Fruit fly (Drosophila melanogaster) whole organism, embryonic: ENCODE measurements around the gene Hexo1.

Experiments
- B-H1 ChIP-seq: fragments of 200-800 bp; sonication (Bioruptor generic); IDR thresholded peaks from 3 replicates; pipeline ENCODE4 v1.3.6; 2022; ENCODE audit warnings: missing biosample characterization, missing genetic modification characterization
- CG10267 ChIP-seq: fragments of 200-800 bp; sonication (Bioruptor generic); optimal IDR thresholded peaks from 2 replicates; lab custom pipeline; 2018; ENCODE audit warnings: missing biosample characterization, mild to moderate bottlenecking, missing genetic modification characterization, moderate library complexity
- CG10979 ChIP-seq: fragments of 200-800 bp; sonication (Bioruptor generic); optimal IDR thresholded peaks from 2 replicates; lab custom pipeline; 2018; ENCODE audit warnings: missing biosample characterization, mild to moderate bottlenecking, missing genetic modification characterization, moderate library complexity
- CG11560 ChIP-seq: fragments of 200-800 bp; sonication (Bioruptor generic); IDR thresholded peaks from 3 replicates; pipeline ENCODE4 v1.3.6; 2022; ENCODE audit warnings: missing biosample characterization, missing genetic modification characterization
- CG12391 ChIP-seq: fragments of 200-800 bp; sonication (Bioruptor generic); optimal IDR thresholded peaks from 3 replicates; lab custom pipeline; 2018; ENCODE audit warnings: missing biosample characterization, mild to moderate bottlenecking, missing genetic modification characterization, moderate library complexity
- CG13123 ChIP-seq: fragments of 200-800 bp; sonication (Bioruptor generic); optimal IDR thresholded peaks from 2 replicates; lab custom pipeline; 2016; ENCODE audit warnings: missing biosample characterization, missing genetic modification characterization
- CG13296 ChIP-seq: fragments of 200-800 bp; sonication (Bioruptor generic); optimal IDR thresholded peaks from 3 replicates; lab custom pipeline; 2018; ENCODE audit warnings: missing biosample characterization, mild to moderate bottlenecking, missing genetic modification characterization
- CG13775 ChIP-seq: fragments of 200-800 bp; sonication (Bioruptor generic); optimal IDR thresholded peaks from 3 replicates; lab custom pipeline; 2017; ENCODE audit warnings: missing biosample characterization, mild to moderate bottlenecking, missing genetic modification characterization
- CG15011 ChIP-seq: fragments of 200-800 bp; sonication (Bioruptor generic); optimal IDR thresholded peaks from 3 replicates; lab custom pipeline; 2018; ENCODE audit warnings: missing biosample characterization, mild to moderate bottlenecking, missing genetic modification characterization
- CG16779 ChIP-seq: fragments of 200-800 bp; sonication (Bioruptor generic); IDR thresholded peaks from 2 replicates; pipeline ENCODE4 v1.3.6; 2022; ENCODE audit warnings: missing biosample characterization, missing genetic modification characterization
- CG4424 ChIP-seq: fragments of 200-800 bp; sonication (Bioruptor generic); optimal IDR thresholded peaks from 3 replicates; lab custom pipeline; 2016; ENCODE audit warnings: missing biosample characterization, missing genetic modification characterization
- CG5245 ChIP-seq: fragments of 200-800 bp; sonication (Bioruptor generic); optimal IDR thresholded peaks from 3 replicates; lab custom pipeline; 2016; ENCODE audit warnings: missing biosample characterization, missing genetic modification characterization
- CG6765 ChIP-seq: fragments of 200-800 bp; sonication (Bioruptor generic); optimal IDR thresholded peaks from 3 replicates; lab custom pipeline; 2017; ENCODE audit warnings: missing biosample characterization, mild to moderate bottlenecking, missing genetic modification characterization
- CG6791 ChIP-seq: fragments of 200-800 bp; sonication (Bioruptor generic); IDR thresholded peaks from 3 replicates; pipeline ENCODE4 v1.3.6; 2022; ENCODE audit warnings: missing biosample characterization, missing genetic modification characterization; ENCODE audit not compliant: partially characterized antibody
- CG7839 ChIP-seq: fragments of 200-800 bp; sonication (Bioruptor generic); optimal IDR thresholded peaks from 3 replicates; lab custom pipeline; 2018; ENCODE audit warnings: missing biosample characterization, mild to moderate bottlenecking, missing genetic modification characterization, moderate library complexity
- CG8281 ChIP-seq: fragments of 200-800 bp; sonication (Bioruptor generic); optimal IDR thresholded peaks from 2 replicates; lab custom pipeline; 2018; ENCODE audit warnings: missing biosample characterization, mild to moderate bottlenecking, missing genetic modification characterization, moderate library complexity
- CG9215 ChIP-seq: fragments of 200-800 bp; sonication (Bioruptor generic); IDR thresholded peaks from 2 replicates; pipeline ENCODE4 v1.3.6; 2022; ENCODE audit warnings: missing biosample characterization, missing genetic modification characterization
- CG9437 ChIP-seq: fragments of 200-800 bp; sonication (Bioruptor generic); optimal IDR thresholded peaks from 2 replicates; lab custom pipeline; 2018; ENCODE audit warnings: missing biosample characterization, mild to moderate bottlenecking, missing genetic modification characterization
- CG9727 ChIP-seq: fragments of 200-800 bp; sonication (Bioruptor generic); optimal IDR thresholded peaks from 3 replicates; lab custom pipeline; 2017; ENCODE audit warnings: missing biosample characterization, mild to moderate bottlenecking, missing genetic modification characterization
- CG9932 ChIP-seq: fragments of 200-800 bp; sonication (Bioruptor generic); IDR thresholded peaks from 2 replicates; pipeline ENCODE4 v1.3.6; 2022; ENCODE audit warnings: missing biosample characterization, missing genetic modification characterization
- Dip3 ChIP-seq: fragments of 200-800 bp; sonication (Bioruptor generic); optimal IDR thresholded peaks from 3 replicates; lab custom pipeline; 2016; ENCODE audit warnings: missing biosample characterization, missing genetic modification characterization
- Dll ChIP-seq: fragments of 200-800 bp; sonication (Bioruptor generic); IDR thresholded peaks from 4 replicates; pipeline ENCODE4 v1.3.6; 2022; ENCODE audit warnings: missing biosample characterization, missing genetic modification characterization; ENCODE audit not compliant: partially characterized antibody
- Doc3 ChIP-seq: fragments of 200-800 bp; sonication (Bioruptor generic); IDR thresholded peaks from 3 replicates; pipeline ENCODE4 v1.3.6; 2022; ENCODE audit warnings: missing biosample characterization, missing genetic modification characterization; ENCODE audit not compliant: partially characterized antibody
- Elba2 ChIP-seq: fragments of 200-800 bp; sonication (Bioruptor generic); optimal IDR thresholded peaks from 3 replicates; lab custom pipeline; 2016; ENCODE audit warnings: missing biosample characterization, missing genetic modification characterization
- H15 ChIP-seq: fragments of 200-800 bp; sonication (Bioruptor generic); IDR thresholded peaks from 3 replicates; pipeline ENCODE4 v1.3.6; 2022; ENCODE audit warnings: missing biosample characterization, missing genetic modification characterization
- Hey ChIP-seq: fragments of 200-800 bp; sonication (Bioruptor generic); optimal IDR thresholded peaks from 3 replicates; lab custom pipeline; 2018; ENCODE audit warnings: missing biosample characterization, mild to moderate bottlenecking, missing genetic modification characterization
- NFAT ChIP-seq: fragments of 200-800 bp; sonication (Bioruptor generic); IDR thresholded peaks from 2 replicates; pipeline ENCODE4 v1.3.6; 2022; ENCODE audit warnings: missing biosample characterization, missing genetic modification characterization
- Oli ChIP-seq: fragments of 200-800 bp; sonication (Bioruptor generic); optimal IDR thresholded peaks from 2 replicates; lab custom pipeline; 2018; ENCODE audit warnings: missing biosample characterization, mild to moderate bottlenecking, missing genetic modification characterization, moderate library complexity
- Spps ChIP-seq: fragments of 200-800 bp; sonication (Bioruptor generic); optimal IDR thresholded peaks from 2 replicates; lab custom pipeline; 2018; ENCODE audit warnings: missing biosample characterization, mild to moderate bottlenecking, missing genetic modification characterization
- Sry-β ChIP-seq: fragments of 200-800 bp; sonication (Bioruptor generic); optimal IDR thresholded peaks from 2 replicates; lab custom pipeline; 2018; ENCODE audit warnings: missing biosample characterization, mild to moderate bottlenecking, missing genetic modification characterization, moderate library complexity
- Sry-δ ChIP-seq: fragments of 200-800 bp; sonication (Bioruptor generic); optimal IDR thresholded peaks from 2 replicates; lab custom pipeline; 2016; ENCODE audit warnings: missing biosample characterization, missing genetic modification characterization
- Taf1 ChIP-seq: fragments of 200-800 bp; sonication (Bioruptor generic); IDR thresholded peaks from 2 replicates; pipeline ENCODE4 v1.3.6; 2022; ENCODE audit warnings: missing biosample characterization, missing genetic modification characterization
- croc ChIP-seq: fragments of 200-800 bp; sonication (Bioruptor generic); conservative IDR thresholded peaks from 3 replicates; pipeline ENCODE4 v1.3.6; 2022; ENCODE audit warnings: missing biosample characterization, missing genetic modification characterization
- crp ChIP-seq, 2 experiments: fragments of 200-800 bp; sonication (Bioruptor generic); optimal IDR thresholded peaks; 2 replicates in 1 of 2; 3 replicates in 1 of 2; lab custom pipeline; 2017; ENCODE audit warnings: missing biosample characterization in 2 of 2, missing genetic modification characterization in 2 of 2, mild to moderate bottlenecking in 1 of 2, moderate library complexity in 1 of 2
- dati ChIP-seq: fragments of 200-800 bp; sonication (Bioruptor generic); IDR thresholded peaks from 2 replicates; pipeline ENCODE4 v1.3.6; 2022; ENCODE audit warnings: missing biosample characterization, missing genetic modification characterization
- dmrt99B ChIP-seq: fragments of 200-800 bp; sonication (Bioruptor generic); optimal IDR thresholded peaks from 2 replicates; lab custom pipeline; 2018; ENCODE audit warnings: missing biosample characterization, mild to moderate bottlenecking, missing genetic modification characterization, moderate library complexity
- ftz-f1 ChIP-seq: fragments of 200-800 bp; sonication (Bioruptor generic); optimal IDR thresholded peaks from 2 replicates; lab custom pipeline; 2016; ENCODE audit warnings: missing biosample characterization, missing genetic modification characterization
- gcm2 ChIP-seq: fragments of 200-800 bp; sonication (Bioruptor generic); optimal IDR thresholded peaks from 2 replicates; lab custom pipeline; 2016; ENCODE audit warnings: missing biosample characterization, missing genetic modification characterization
- gfzf ChIP-seq: fragments of 200-800 bp; sonication (Bioruptor generic); optimal IDR thresholded peaks from 2 replicates; lab custom pipeline; 2016; ENCODE audit warnings: missing biosample characterization, mild to moderate bottlenecking, missing genetic modification characterization, moderate library complexity
- ham ChIP-seq: fragments of 200-800 bp; sonication (Bioruptor generic); IDR thresholded peaks from 2 replicates; pipeline ENCODE4 v1.3.6; 2022; ENCODE audit warnings: missing biosample characterization, missing genetic modification characterization
- hth ChIP-seq: fragments of >200 bp; optimal IDR thresholded peaks from 2 replicates; lab custom pipeline; 2017; ENCODE audit warnings: inconsistent platforms
- inv ChIP-seq: fragments of 200-800 bp; sonication (Bioruptor generic); IDR thresholded peaks from 2 replicates; pipeline ENCODE4 v1.3.6; 2022; ENCODE audit warnings: missing biosample characterization, missing genetic modification characterization; ENCODE audit not compliant: partially characterized antibody
- luna ChIP-seq: fragments of 200-800 bp; sonication (Bioruptor generic); optimal IDR thresholded peaks from 2 replicates; lab custom pipeline; 2016; ENCODE audit warnings: missing biosample characterization, missing genetic modification characterization
- peb ChIP-seq: fragments of 200-800 bp; sonication (Bioruptor generic); IDR thresholded peaks from 2 replicates; pipeline ENCODE4 v1.3.6; 2022; ENCODE audit warnings: missing biosample characterization, missing genetic modification characterization
- ro ChIP-seq: fragments of 200-800 bp; sonication (Bioruptor generic); IDR thresholded peaks from 2 replicates; pipeline ENCODE4 v1.3.6; 2022; ENCODE audit warnings: missing biosample characterization, missing genetic modification characterization
- shn ChIP-seq: fragments of 200-800 bp; sonication (Bioruptor generic); optimal IDR thresholded peaks from 3 replicates; lab custom pipeline; 2016; ENCODE audit warnings: missing biosample characterization, missing genetic modification characterization
- so ChIP-seq: fragments of 200-800 bp; sonication (Bioruptor generic); IDR thresholded peaks from 3 replicates; pipeline ENCODE4 v1.3.6; 2022; ENCODE audit warnings: missing biosample characterization, missing genetic modification characterization
- ssp ChIP-seq: fragments of 200-800 bp; sonication (Bioruptor generic); IDR thresholded peaks from 2 replicates; pipeline ENCODE4 v1.3.6; 2022; ENCODE audit warnings: missing biosample characterization, missing genetic modification characterization
- vvl ChIP-seq: fragments of 200-800 bp; sonication (Bioruptor generic); IDR thresholded peaks from 2 replicates; pipeline ENCODE4 v1.3.6; 2022; ENCODE audit warnings: missing biosample characterization, missing genetic modification characterization
- zen2 ChIP-seq: fragments of 200-800 bp; sonication (Bioruptor generic); IDR thresholded peaks from 3 replicates; pipeline ENCODE4 v1.3.6; 2022; ENCODE audit warnings: missing biosample characterization, missing genetic modification characterization; ENCODE audit not compliant: partially characterized antibody
- zfh2 ChIP-seq: fragments of 200-800 bp; sonication (Bioruptor generic); optimal IDR thresholded peaks from 2 replicates; lab custom pipeline; 2016; ENCODE audit warnings: missing biosample characterization, missing genetic modification characterization

Hexo1 gene

DNA sequence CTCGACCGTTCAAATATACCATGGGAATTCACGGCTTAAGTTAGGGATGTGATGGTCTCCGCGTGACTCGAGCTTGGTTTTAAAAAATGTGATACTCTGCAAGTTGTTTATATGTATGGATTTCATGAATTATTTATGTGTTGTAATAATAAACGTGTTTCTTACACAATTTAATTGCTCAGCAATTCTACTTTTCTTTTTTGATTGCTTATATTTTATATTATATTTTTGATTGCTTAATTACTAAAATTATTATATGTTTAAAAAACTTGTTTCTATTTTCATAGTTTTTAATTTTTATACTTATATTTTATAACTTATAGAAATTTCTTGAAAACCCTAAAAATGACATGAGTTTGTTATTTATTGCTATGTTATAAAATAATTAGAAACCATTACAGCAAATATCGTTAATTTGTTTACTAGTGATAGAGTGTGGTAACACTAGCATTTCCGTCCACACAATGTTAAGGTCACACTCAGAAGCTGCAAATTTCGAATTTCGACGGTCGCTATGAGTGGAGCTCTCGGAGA lies 34.1 kb upstream of the Hexo1 start, which contains the start of the genes ago and CG1265 (continued):
- TF ChIP-seq Doc3 (GFP tag; lab: Robert Waterston, UW) (0 out of 3 replicates have a peak, but pooled peaks have one; percentile 9), inv (GFP tag; lab: Robert Waterston, UW) (no peak), dati (GFP tag; lab: Robert Waterston, UW) (0 out of 2 replicates have a peak, but pooled peaks have one; percentile 19), Elba2 (GFP tag; lab: Kevin White, UChicago) (no peak), luna (no peak), crp (GFP tag; optimal IDR thresholded peaks at IDR 0.05; lab: Kevin White, UChicago) (no peak), CG6791 (GFP tag; lab: Robert Waterston, UW) (peak; percentile 60), croc (GFP tag; lab: Robert Waterston, UW) (no peak), hth (lab: Kevin White, UChicago) (no peak), H15 (peak; percentile 31; the same call in 1 of the 3 replicates), CG6765 (GFP tag; lab: Kevin White, UChicago) (no peak), Sry-δ (GFP tag; lab: Kevin White, UChicago) (peak; percentile 68), CG16779 (GFP tag; lab: Robert Waterston, UW) (no peak), vvl (GFP tag; lab: Robert Waterston, UW) (peak; percentile 34; the same call in 1 of the 2 replicates), CG15011 (GFP tag; lab: Kevin White, UChicago) (no peak), CG5245 (GFP tag; lab: Kevin White, UChicago) (no peak), CG11560 (no peak; the same call in 2 of the 3 replicates), CG12391 (tag; lab: Kevin White, UChicago) (peak; percentile 54), Dip3 (GFP tag; lab: Kevin White, UChicago) (no peak), Sry-β (GFP tag; lab: Kevin White, UChicago) (no peak), CG10267 (tag; lab: Kevin White, UChicago) (peak; percentile 38), ssp (GFP tag; lab: Robert Waterston, UW) (no peak), Dll (peak; percentile 39; the same call in 2 of the 4 replicates), Hey (tag; lab: Kevin White, UChicago) (no peak), CG9727 (GFP tag; lab: Kevin White, UChicago) (peak; percentile 53), ftz-f1 (GFP tag; lab: Kevin White, UChicago) (no peak), CG13296 (GFP tag; lab: Kevin White, UChicago) (peak; percentile 40), ro (no peak), CG8281 (no peak), CG10979 (tag; lab: Kevin White, UChicago) (no peak), zen2 (GFP tag; lab: Robert Waterston, UW) (no peak), CG4424 (GFP tag; lab: Kevin White, UChicago) (no peak), CG9215 (GFP tag; lab: Robert Waterston, UW) (peak; percentile 46), NFAT (peak; percentile 82), CG13775 (GFP tag; lab: Kevin White, UChicago) (peak; percentile 60), peb (GFP tag; lab: Robert Waterston, UW) (no peak), CG9437 (GFP tag; lab: Kevin White, UChicago) (peak; percentile 42), CG7839 (tag; lab: Kevin White, UChicago) (peak; percentile 31), CG13123 (no peak), CG9932 (GFP tag; lab: Robert Waterston, UW) (peak; percentile 72), ham (GFP tag; lab: Robert Waterston, UW) (no peak), B-H1 (GFP tag; lab: Robert Waterston, UW) (no peak), Oli (tag; lab: Kevin White, UChicago) (peak; percentile 31), Spps (tag; lab: Kevin White, UChicago) (no peak), shn (GFP tag; lab: Kevin White, UChicago) (no peak), gfzf (peak; percentile 73), zfh2 (peak; percentile 8), Taf1 (GFP tag; lab: Robert Waterston, UW) (peak; percentile 12; the same call in 1 of the 2 replicates), dmrt99B (tag; lab: Kevin White, UChicago) (no peak), so (GFP tag; lab: Robert Waterston, UW) (no peak), gcm2 (no peak)
